Fruit fly (Drosophila melanogaster) Kc167 (cell line): ENCODE results near the gene CG43645.

Experiments
- Myc ChIP-seq: fragments of >200 bp; optimal IDR thresholded peaks from 2 replicates; lab custom pipeline; 2017; ENCODE audit warnings: missing external identifiers
- Sin3A ChIP-seq: fragments of >200 bp; optimal IDR thresholded peaks from 2 replicates; lab custom pipeline; 2018; ENCODE audit warnings: missing external identifiers
- insv ChIP-seq: fragments of >200 bp; optimal IDR thresholded peaks from 3 replicates; lab custom pipeline; 2018; ENCODE audit warnings: missing external identifiers
- psq ChIP-seq: fragments of >200 bp; optimal IDR thresholded peaks from 2 replicates; lab custom pipeline; 2017; ENCODE audit warnings: missing external identifiers
- ttk ChIP-seq: sonication (Bioruptor generic); optimal IDR thresholded peaks from 2 replicates; lab custom pipeline; 2017; ENCODE audit warnings: missing external identifiers

DNA sequence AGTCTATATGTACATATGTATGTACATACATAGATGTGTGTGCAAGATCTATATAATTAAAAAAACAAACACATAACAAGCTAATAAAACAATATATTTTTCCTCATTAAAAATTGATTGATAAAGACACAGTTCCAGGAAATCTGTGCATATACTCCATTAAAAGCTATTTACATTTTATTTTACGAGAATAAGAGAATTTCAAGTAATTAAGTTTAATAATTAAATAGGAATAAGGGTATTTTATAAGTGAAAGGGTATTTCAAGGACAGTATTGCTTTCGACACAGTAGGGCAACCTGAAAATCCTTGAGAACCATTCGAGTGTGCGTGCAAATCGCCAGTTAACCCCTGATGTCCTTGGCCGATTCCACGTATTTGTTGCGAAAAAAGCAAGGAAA, 32.9 kb upstream of the CG43645 start, which contains the start of gene CG5050:
- TF ChIP-seq insv (lab: Kevin White, UChicago) (no peak), Myc (lab: Kevin White, UChicago) (no peak), psq (lab: Kevin White, UChicago) (no peak), Sin3A (lab: Kevin White, UChicago) (no peak), ttk (lab: Kevin White, UChicago) (no peak)
